Worm (Caenorhabditis elegans): ENCODE measurements around the gene T04C12.1.

DNA sequence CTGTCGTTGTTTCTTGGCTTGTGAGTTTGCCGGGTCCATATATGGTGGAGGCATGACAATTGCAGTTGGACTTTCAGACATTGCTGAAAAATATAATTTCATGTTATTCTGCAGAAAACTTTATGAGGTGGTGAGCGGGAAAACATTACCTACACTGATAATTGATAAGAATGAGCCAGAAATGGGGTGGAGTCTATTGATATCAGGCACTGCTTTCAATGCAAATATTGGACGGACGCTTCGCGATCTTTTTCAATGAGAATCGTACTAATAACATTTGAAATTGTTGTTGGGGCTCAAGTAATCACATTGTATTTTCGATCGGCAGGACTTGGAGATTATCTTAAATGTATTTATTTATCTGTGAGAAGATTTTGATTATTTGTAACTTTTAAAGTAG lies at the start of gene T04C12.1:
- TF ChIP-seq ztf-29 (GFP tag; IDR thresholded peaks at IDR 0.05), result no peak
- TF ChIP-seq flt-1 (GFP tag; IDR thresholded peaks at IDR 0.05), result no peak
- no peak for TF ChIP-seq ztf-23 (GFP tag; IDR thresholded peaks at IDR 0.05)
- no peak for TF ChIP-seq ref-1 (GFP tag; conservative IDR thresholded peaks at IDR 0.05)
- TF ChIP-seq klf-2 (GFP tag; conservative IDR thresholded peaks at IDR 0.05), result no peak

Data from whole organism, midembryonic.